Worm (Caenorhabditis elegans) whole organism, mixed stage, embryonic: ENCODE results near the gene srdh-1.

Experiments
- elt-1 ChIP-seq: sonication (generic microtip); optimal IDR thresholded peaks from 2 replicates; lab custom pipeline; 2017; ENCODE audit warnings: missing genetic modification characterization, mild to moderate bottlenecking, missing compliant biosample characterization, antibody characterized with exemption, moderate library complexity, borderline replicate concordance; ENCODE audit not compliant: insufficient read depth
- nhr-12 ChIP-seq: fragments of 150-350 bp; optimal IDR thresholded peaks from 2 replicates; lab custom pipeline; 2014; ENCODE audit warnings: missing biosample characterization, missing genetic modification characterization
- snpc-4 ChIP-seq: fragments of 150-350 bp; optimal IDR thresholded peaks from 2 replicates; lab custom pipeline; 2014; ENCODE audit warnings: missing biosample characterization, missing genetic modification characterization
- unc-62 ChIP-seq: fragments of 150-350 bp; optimal IDR thresholded peaks from 2 replicates; lab custom pipeline; 2014; ENCODE audit warnings: missing biosample characterization, missing genetic modification reagents, missing genetic modification characterization

- no peak for TF ChIP-seq snpc-4 (tag; lab: Kevin White, UChicago)
- no peak for TF ChIP-seq elt-1
- TF ChIP-seq nhr-12 (tag; lab: Kevin White, UChicago) = no peak
- no peak for TF ChIP-seq unc-62 (GFP tag; lab: Kevin White, UChicago)
Observed at ce11 chrII:8216433-8216832, 48.0 kb upstream of the srdh-1 start, which contains the start of gene M110.3.
